Comparison of ENCODE assay signal across 1 fruit fly cellular context in the genomic region with DNA sequence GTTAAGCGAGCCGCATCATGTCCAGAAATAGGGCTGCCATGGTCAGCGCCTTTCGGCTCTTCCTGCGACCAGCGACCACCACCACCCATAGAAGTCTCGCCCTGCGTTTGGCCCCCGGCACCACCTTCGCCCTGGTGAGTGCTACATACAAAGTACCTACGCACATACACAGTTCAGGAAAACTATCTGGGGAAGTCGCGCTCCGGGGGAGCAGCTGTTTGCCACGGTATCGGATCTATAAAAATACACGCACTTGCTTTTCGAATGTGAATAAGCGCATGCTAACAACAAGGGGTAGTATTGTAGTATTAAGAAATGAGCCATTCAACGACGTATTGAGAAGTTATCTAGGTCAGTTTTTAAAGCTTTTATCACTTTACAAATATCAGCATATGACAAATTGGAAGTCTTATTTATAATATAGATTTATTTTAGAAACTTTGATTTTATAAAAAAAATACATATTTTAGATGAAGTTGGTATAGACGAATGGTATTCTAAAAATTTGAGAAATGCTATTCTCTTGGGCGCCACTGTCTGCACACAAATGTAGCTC.
TF ChIP-seq lines count a peak whose summit lies in the region.

No protein-coding gene starts in this region.

TF ChIP-seq in whole organism, embryonic, 481 proteins besides CTCF, POLR2A, EP300 and RAD21 (continued from another document):
- TF ChIP-seq gro (GFP tag; optimal IDR thresholded peaks at IDR 0.05; lab: Kevin White, UChicago) = no peak
- TF ChIP-seq cg (GFP tag; optimal IDR thresholded peaks at IDR 0.05; lab: Kevin White, UChicago) = no peak
- 0 out of 2 replicates have a peak, but pooled peaks have one; percentile 14 for TF ChIP-seq CG9932 (GFP tag; IDR thresholded peaks at IDR 0.05; lab: Robert Waterston, UW)
- no peak for TF ChIP-seq Opbp (GFP tag; IDR thresholded peaks at IDR 0.05; lab: Robert Waterston, UW; ENCODE audit: partially characterized antibody)
- TF ChIP-seq Hr3 (GFP tag; optimal IDR thresholded peaks at IDR 0.05; lab: Kevin White, UChicago) = peak; percentile 54
- TF ChIP-seq CG2678 (tag; optimal IDR thresholded peaks at IDR 0.05; lab: Kevin White, UChicago) = peak; percentile 80
- peak; percentile 40 for TF ChIP-seq CG10654 (GFP tag; optimal IDR thresholded peaks at IDR 0.05; lab: Kevin White, UChicago)
- TF ChIP-seq ftz-f1 (GFP tag; optimal IDR thresholded peaks at IDR 0.05; lab: Kevin White, UChicago) = no peak
- TF ChIP-seq CG14710 (tag; optimal IDR thresholded peaks at IDR 0.05; lab: Kevin White, UChicago) = peak; percentile 48
- peak; percentile 72; the same call in 2 of the 3 replicates for TF ChIP-seq zfh1 (GFP tag; IDR thresholded peaks at IDR 0.05; lab: Robert Waterston, UW)
- TF ChIP-seq pros (GFP tag; optimal IDR thresholded peaks at IDR 0.05; lab: Kevin White, UChicago) = no peak
- no peak for TF ChIP-seq CG1647 (GFP tag; optimal IDR thresholded peaks at IDR 0.05; lab: Kevin White, UChicago)
- peak; percentile 34 for TF ChIP-seq trem (tag; optimal IDR thresholded peaks at IDR 0.05; lab: Kevin White, UChicago)
- no peak for TF ChIP-seq Neu2 (GFP tag; optimal IDR thresholded peaks at IDR 0.05; lab: Kevin White, UChicago; ENCODE audit: borderline replicate concordance)
- TF ChIP-seq CG10462 (GFP tag; optimal IDR thresholded peaks at IDR 0.05; lab: Kevin White, UChicago) = peak; percentile 23
- TF ChIP-seq BEAF-32 (GFP tag; optimal IDR thresholded peaks at IDR 0.05; lab: Kevin White, UChicago) = no peak
- TF ChIP-seq CG7357 (GFP tag; IDR thresholded peaks at IDR 0.05; lab: Robert Waterston, UW) = 0 out of 3 replicates have a peak, but pooled peaks have one; percentile 13
- no peak for TF ChIP-seq CG7963 (GFP tag; IDR thresholded peaks at IDR 0.05; lab: Robert Waterston, UW; ENCODE audit: partially characterized antibody)
- no peak for TF ChIP-seq Hmx (GFP tag; optimal IDR thresholded peaks at IDR 0.05; lab: Kevin White, UChicago)
- no peak for TF ChIP-seq C15 (GFP tag; IDR thresholded peaks at IDR 0.05; lab: Robert Waterston, UW)
- peak; percentile 55 for TF ChIP-seq esg (GFP tag; conservative IDR thresholded peaks at IDR 0.05; lab: Robert Waterston, UW)
- TF ChIP-seq CG3838 (GFP tag; optimal IDR thresholded peaks at IDR 0.05; lab: Kevin White, UChicago) = no peak
- no peak for TF ChIP-seq CG3726 (GFP tag; IDR thresholded peaks at IDR 0.05; lab: Robert Waterston, UW)
- TF ChIP-seq CG9817 (tag; optimal IDR thresholded peaks at IDR 0.05; lab: Kevin White, UChicago) = peak; percentile 57
- TF ChIP-seq zen (tag; optimal IDR thresholded peaks at IDR 0.05; lab: Kevin White, UChicago) = no peak
- TF ChIP-seq Fer2 (tag; optimal IDR thresholded peaks at IDR 0.05; lab: Kevin White, UChicago) = peak; percentile 44
- TF ChIP-seq CG9797 (GFP tag; optimal IDR thresholded peaks at IDR 0.05; lab: Kevin White, UChicago) = no peak
- no peak for TF ChIP-seq Dip3 (GFP tag; optimal IDR thresholded peaks at IDR 0.05; lab: Kevin White, UChicago)
- peak; percentile 63 for TF ChIP-seq NfI (GFP tag; optimal IDR thresholded peaks at IDR 0.05; lab: Kevin White, UChicago)
- peak; percentile 7 for TF ChIP-seq sd (tag; optimal IDR thresholded peaks at IDR 0.05; lab: Kevin White, UChicago)
- no peak for TF ChIP-seq chif (GFP tag; optimal IDR thresholded peaks at IDR 0.05; lab: Kevin White, UChicago)
- no peak for TF ChIP-seq CG32772 (GFP tag; IDR thresholded peaks at IDR 0.05; lab: Robert Waterston, UW)
- TF ChIP-seq z (GFP tag; IDR thresholded peaks at IDR 0.05; lab: Robert Waterston, UW) = no peak
- TF ChIP-seq Dbx (GFP tag; IDR thresholded peaks at IDR 0.05; lab: Robert Waterston, UW) = no peak
- TF ChIP-seq Bgb (GFP tag; IDR thresholded peaks at IDR 0.05; lab: Robert Waterston, UW; ENCODE audit: partially characterized antibody) = no peak
- TF ChIP-seq CG14667 (GFP tag; IDR thresholded peaks at IDR 0.05; lab: Robert Waterston, UW) = peak; percentile 22; the same call in 1 of the 2 replicates
- peak; percentile 61; the same call in 1 of the 2 replicates for TF ChIP-seq lmd (GFP tag; IDR thresholded peaks at IDR 0.05; lab: Robert Waterston, UW)
- TF ChIP-seq CG30431 (GFP tag; optimal IDR thresholded peaks at IDR 0.05; lab: Kevin White, UChicago) = peak; percentile 9
- TF ChIP-seq CG15696 (tag; optimal IDR thresholded peaks at IDR 0.05; lab: Kevin White, UChicago) = peak; percentile 33
- peak; percentile 20 for TF ChIP-seq CG6854 (GFP tag; optimal IDR thresholded peaks at IDR 0.05; lab: Kevin White, UChicago)
- no peak for TF ChIP-seq p53 (GFP tag; optimal IDR thresholded peaks at IDR 0.05; lab: Kevin White, UChicago)
- TF ChIP-seq CG7786 (GFP tag; optimal IDR thresholded peaks at IDR 0.05; lab: Kevin White, UChicago) = no peak
- no peak for TF ChIP-seq Myb (GFP tag; optimal IDR thresholded peaks at IDR 0.05; lab: Kevin White, UChicago)
- TF ChIP-seq gem (tag; optimal IDR thresholded peaks at IDR 0.05; lab: Kevin White, UChicago) = peak; percentile 83
- TF ChIP-seq Oaz (GFP tag; IDR thresholded peaks at IDR 0.05; lab: Robert Waterston, UW) = no peak
- no peak for TF ChIP-seq sens (GFP tag; lab: Kevin White, UChicago)
